Fruit fly (Drosophila melanogaster) whole organism, embryonic: ENCODE data around the gene CG8372.

ENCODE experiments used
- BEAF-32 ChIP-seq: fragments of 200-800 bp; sonication (Bioruptor generic); optimal IDR thresholded peaks from 3 replicates; lab custom pipeline; 2017; ENCODE audit warnings: missing biosample characterization, missing genetic modification characterization, mild to moderate bottlenecking, moderate library complexity, missing genetic modification reagents
- Bgb ChIP-seq: fragments of 200-800 bp; sonication (Bioruptor generic); IDR thresholded peaks from 2 replicates; pipeline ENCODE4 v1.3.6; 2022; ENCODE audit warnings: missing biosample characterization, missing genetic modification characterization; ENCODE audit not compliant: partially characterized antibody
- CG10209 ChIP-seq: fragments of 200-800 bp; sonication (Bioruptor generic); optimal IDR thresholded peaks from 3 replicates; lab custom pipeline; 2017; ENCODE audit warnings: missing biosample characterization, mild to moderate bottlenecking, missing genetic modification characterization, missing genetic modification reagents
- CG10267 ChIP-seq: fragments of 200-800 bp; sonication (Bioruptor generic); optimal IDR thresholded peaks from 2 replicates; lab custom pipeline; 2018; ENCODE audit warnings: missing biosample characterization, mild to moderate bottlenecking, missing genetic modification characterization, moderate library complexity
- CG11085 ChIP-seq: fragments of 200-800 bp; sonication (Bioruptor generic); IDR thresholded peaks from 2 replicates; pipeline ENCODE4 v1.3.6; 2022; ENCODE audit warnings: missing biosample characterization, missing genetic modification characterization
- CG12659 ChIP-seq: fragments of 200-800 bp; sonication (Bioruptor generic); optimal IDR thresholded peaks from 3 replicates; lab custom pipeline; 2017; ENCODE audit warnings: mild to moderate bottlenecking, missing biosample characterization, missing genetic modification reagents, missing genetic modification characterization
- CG12942 ChIP-seq: fragments of 200-800 bp; sonication (Bioruptor generic); optimal IDR thresholded peaks from 3 replicates; lab custom pipeline; 2016; ENCODE audit warnings: missing biosample characterization, missing genetic modification characterization
- CG15514 ChIP-seq: fragments of 200-800 bp; sonication (Bioruptor generic); optimal IDR thresholded peaks from 3 replicates; lab custom pipeline; 2017; ENCODE audit warnings: missing biosample characterization, missing genetic modification characterization, mild to moderate bottlenecking, moderate library complexity, missing genetic modification reagents
- CG16863 ChIP-seq: fragments of 200-800 bp; sonication (Bioruptor generic); optimal IDR thresholded peaks from 3 replicates; lab custom pipeline; 2016; ENCODE audit warnings: missing biosample characterization, missing genetic modification characterization
- CG17328 ChIP-seq: fragments of 200-800 bp; sonication (Bioruptor generic); IDR thresholded peaks from 2 replicates; pipeline ENCODE4 v1.3.6; 2022; ENCODE audit warnings: missing biosample characterization, missing genetic modification characterization
- CG17385 ChIP-seq: fragments of 200-800 bp; sonication (Bioruptor generic); optimal IDR thresholded peaks from 3 replicates; lab custom pipeline; 2018; ENCODE audit warnings: missing biosample characterization, mild to moderate bottlenecking, missing genetic modification characterization
- CG32772 ChIP-seq: fragments of 200-800 bp; sonication (Bioruptor generic); IDR thresholded peaks from 2 replicates; pipeline ENCODE4 v1.3.6; 2022; ENCODE audit warnings: missing biosample characterization, missing genetic modification characterization
- CG3281 ChIP-seq: fragments of 200-800 bp; sonication (Bioruptor generic); optimal IDR thresholded peaks from 3 replicates; lab custom pipeline; 2017; ENCODE audit warnings: missing biosample characterization, mild to moderate bottlenecking, missing genetic modification characterization
- CG42726 ChIP-seq: fragments of 200-800 bp; sonication (Bioruptor generic); IDR thresholded peaks from 2 replicates; pipeline ENCODE4 v1.3.6; 2022; ENCODE audit warnings: missing biosample characterization, missing genetic modification characterization; ENCODE audit not compliant: partially characterized antibody
- CG4328 ChIP-seq: fragments of 200-800 bp; sonication (Bioruptor generic); optimal IDR thresholded peaks from 3 replicates; lab custom pipeline; 2017; ENCODE audit warnings: missing biosample characterization, missing genetic modification reagents, missing genetic modification characterization
- CG43689 ChIP-seq: fragments of 200-800 bp; sonication (Bioruptor generic); IDR thresholded peaks from 2 replicates; pipeline ENCODE4 v1.3.6; 2022; ENCODE audit warnings: missing biosample characterization, missing genetic modification characterization
- CG5180 ChIP-seq: fragments of 200-800 bp; sonication (Bioruptor generic); optimal IDR thresholded peaks from 3 replicates; lab custom pipeline; 2017; ENCODE audit warnings: missing biosample characterization, missing genetic modification characterization, mild to moderate bottlenecking, moderate library complexity, missing genetic modification reagents
- CG5245 ChIP-seq: fragments of 200-800 bp; sonication (Bioruptor generic); optimal IDR thresholded peaks from 3 replicates; lab custom pipeline; 2016; ENCODE audit warnings: missing biosample characterization, missing genetic modification characterization
- CG6765 ChIP-seq: fragments of 200-800 bp; sonication (Bioruptor generic); optimal IDR thresholded peaks from 3 replicates; lab custom pipeline; 2017; ENCODE audit warnings: missing biosample characterization, mild to moderate bottlenecking, missing genetic modification characterization
- CG6854 ChIP-seq: fragments of 200-800 bp; sonication (Bioruptor generic); optimal IDR thresholded peaks from 3 replicates; lab custom pipeline; 2017; ENCODE audit warnings: missing biosample characterization, mild to moderate bottlenecking, missing genetic modification characterization
- CG7556 ChIP-seq: fragments of 200-800 bp; sonication (Bioruptor generic); optimal IDR thresholded peaks from 2 replicates; lab custom pipeline; 2017; ENCODE audit warnings: missing biosample characterization, mild to moderate bottlenecking, missing genetic modification characterization
- CG9727 ChIP-seq: fragments of 200-800 bp; sonication (Bioruptor generic); optimal IDR thresholded peaks from 3 replicates; lab custom pipeline; 2017; ENCODE audit warnings: missing biosample characterization, mild to moderate bottlenecking, missing genetic modification characterization
- Chrac-16 ChIP-seq: fragments of 200-800 bp; sonication (Bioruptor generic); optimal IDR thresholded peaks from 3 replicates; lab custom pipeline; 2016; ENCODE audit warnings: missing biosample characterization, missing genetic modification characterization
- CrebB ChIP-seq: fragments of 200-800 bp; sonication (Bioruptor generic); optimal IDR thresholded peaks from 3 replicates; lab custom pipeline; 2018; ENCODE audit warnings: missing biosample characterization, mild to moderate bottlenecking, missing genetic modification characterization
- Drgx ChIP-seq: fragments of 200-800 bp; sonication (Bioruptor generic); IDR thresholded peaks from 2 replicates; pipeline ENCODE4 v1.3.6; 2022; ENCODE audit warnings: missing biosample characterization, missing genetic modification characterization
- E2f1 ChIP-seq: fragments of 200-800 bp; sonication (Bioruptor generic); IDR thresholded peaks from 2 replicates; pipeline ENCODE4 v1.3.6; 2022; ENCODE audit warnings: missing biosample characterization, missing genetic modification characterization
- HHEX ChIP-seq: fragments of 200-800 bp; sonication (Bioruptor generic); optimal IDR thresholded peaks from 3 replicates; lab custom pipeline; 2017; ENCODE audit warnings: missing biosample characterization, mild to moderate bottlenecking, missing genetic modification characterization, missing genetic modification reagents
- HLH3B ChIP-seq: fragments of 200-800 bp; sonication (Bioruptor generic); IDR thresholded peaks from 2 replicates; pipeline ENCODE4 v1.3.6; 2022; ENCODE audit warnings: missing biosample characterization, missing genetic modification characterization
- HLHmδ ChIP-seq: fragments of 200-800 bp; sonication (Bioruptor generic); optimal IDR thresholded peaks from 2 replicates; lab custom pipeline; 2018; ENCODE audit warnings: missing biosample characterization, mild to moderate bottlenecking, missing genetic modification characterization, moderate library complexity
- Kr ChIP-seq: fragments of 200-800 bp; sonication (Bioruptor generic); optimal IDR thresholded peaks from 2 replicates; lab custom pipeline; 2017; ENCODE audit warnings: missing biosample characterization, mild to moderate bottlenecking, missing genetic modification characterization
- Med ChIP-seq: fragments of 200-800 bp; sonication (Bioruptor generic); peaks from one replicate; lab custom pipeline; 2016; ENCODE audit warnings: missing biosample characterization, missing genetic modification characterization, mild to moderate bottlenecking, inconsistent platforms, moderate library complexity
- Sox100B ChIP-seq: fragments of 200-800 bp; sonication (Bioruptor generic); optimal IDR thresholded peaks from 3 replicates; lab custom pipeline; 2018; ENCODE audit warnings: missing biosample characterization, mild to moderate bottlenecking, missing genetic modification characterization
- Tbp ChIP-seq: fragments of >200 bp; optimal IDR thresholded peaks from 2 replicates; lab custom pipeline; 2018; ENCODE audit warnings: missing biosample characterization, missing genetic modification characterization
- ato ChIP-seq: fragments of 200-800 bp; sonication (Bioruptor generic); IDR thresholded peaks from 2 replicates; pipeline ENCODE4 v1.3.6; 2022; ENCODE audit warnings: missing biosample characterization, missing genetic modification characterization; ENCODE audit not compliant: partially characterized antibody
- bcd ChIP-seq: fragments of 200-800 bp; sonication (Bioruptor generic); optimal IDR thresholded peaks from 2 replicates; lab custom pipeline; 2017; ENCODE audit warnings: missing biosample characterization, mild to moderate bottlenecking, missing genetic modification characterization
- bigmax ChIP-seq: fragments of 200-800 bp; sonication (Bioruptor generic); optimal IDR thresholded peaks from 2 replicates; lab custom pipeline; 2018; ENCODE audit warnings: missing biosample characterization, mild to moderate bottlenecking, missing genetic modification characterization
- chinmo ChIP-seq: fragments of 200-800 bp; sonication (Bioruptor generic); IDR thresholded peaks from 4 replicates; pipeline ENCODE4 v1.3.6; 2022; ENCODE audit warnings: missing biosample characterization, missing genetic modification characterization; ENCODE audit not compliant: partially characterized antibody
- crol ChIP-seq: fragments of 200-800 bp; sonication (Bioruptor generic); IDR thresholded peaks from 2 replicates; pipeline ENCODE4 v1.3.6; 2022; ENCODE audit warnings: missing biosample characterization, missing genetic modification characterization
- dimm ChIP-seq: fragments of 200-800 bp; sonication (Bioruptor generic); IDR thresholded peaks from 2 replicates; pipeline ENCODE4 v1.3.6; 2022; ENCODE audit warnings: missing biosample characterization, missing genetic modification characterization
- disco-r ChIP-seq: fragments of 200-800 bp; sonication (Bioruptor generic); optimal IDR thresholded peaks from 2 replicates; lab custom pipeline; 2016; ENCODE audit warnings: missing biosample characterization, missing genetic modification characterization
- gcm ChIP-seq: fragments of 200-800 bp; sonication (Bioruptor generic); optimal IDR thresholded peaks from 2 replicates; lab custom pipeline; 2019; ENCODE audit warnings: missing biosample characterization, mild to moderate bottlenecking, missing genetic modification characterization, moderate library complexity
- gt ChIP-seq: fragments of 200-800 bp; sonication (Bioruptor generic); IDR thresholded peaks from 2 replicates; pipeline ENCODE4 v1.3.6; 2022; ENCODE audit warnings: missing biosample characterization, missing genetic modification characterization
- mld ChIP-seq: fragments of 200-800 bp; sonication (Bioruptor generic); IDR thresholded peaks from 3 replicates; pipeline ENCODE4 v1.3.6; 2022; ENCODE audit warnings: missing biosample characterization, missing genetic modification characterization; ENCODE audit not compliant: partially characterized antibody
- sim ChIP-seq: fragments of 200-800 bp; sonication (Bioruptor generic); IDR thresholded peaks from 2 replicates; pipeline ENCODE4 v1.3.6; 2022; ENCODE audit warnings: missing biosample characterization, missing genetic modification characterization
- sima ChIP-seq: fragments of 200-800 bp; sonication (Bioruptor generic); optimal IDR thresholded peaks from 2 replicates; lab custom pipeline; 2016; ENCODE audit warnings: missing biosample characterization, missing genetic modification characterization
- sr ChIP-seq: fragments of 200-800 bp; sonication (Bioruptor generic); IDR thresholded peaks from 3 replicates; pipeline ENCODE4 v1.3.6; 2022; ENCODE audit warnings: missing biosample characterization, missing genetic modification characterization
- tgo ChIP-seq: fragments of 200-800 bp; sonication (Bioruptor generic); IDR thresholded peaks from 3 replicates; pipeline ENCODE4 v1.3.6; 2022; ENCODE audit warnings: missing biosample characterization, missing genetic modification characterization
- tna ChIP-seq: fragments of 200-800 bp; sonication (Bioruptor generic); IDR thresholded peaks from 2 replicates; pipeline ENCODE4 v1.3.6; 2022; ENCODE audit warnings: missing biosample characterization, missing genetic modification characterization; ENCODE audit not compliant: partially characterized antibody
- unc-4 ChIP-seq: fragments of 200-800 bp; sonication (Bioruptor generic); IDR thresholded peaks from 2 replicates; pipeline ENCODE4 v1.3.6; 2022; ENCODE audit warnings: missing biosample characterization, missing genetic modification characterization; ENCODE audit not compliant: partially characterized antibody
- zen2 ChIP-seq: fragments of 200-800 bp; sonication (Bioruptor generic); IDR thresholded peaks from 3 replicates; pipeline ENCODE4 v1.3.6; 2022; ENCODE audit warnings: missing biosample characterization, missing genetic modification characterization; ENCODE audit not compliant: partially characterized antibody

Gene CG8372

DNA sequence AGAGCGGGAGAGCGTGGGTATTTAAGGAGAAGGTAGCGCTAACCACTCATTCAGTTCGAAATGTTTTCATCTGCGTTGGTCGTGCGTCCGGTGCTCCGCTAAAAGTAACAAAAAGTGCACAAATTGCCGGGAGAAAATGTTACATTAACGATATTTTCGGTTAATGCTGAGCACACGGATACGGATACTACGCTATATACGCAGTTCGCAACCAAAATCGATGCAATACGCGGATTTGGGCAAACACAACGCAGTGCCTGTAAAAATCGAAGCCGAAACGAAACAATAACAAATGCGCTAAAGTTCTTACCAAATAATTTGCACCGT lies 49.7 kb downstream of the CG8372 start, which contains the start of gene Piezo:
Gene Piezo, plus strand, starts transcription at position 49 of the 327 bp plus-strand sequence.
- no peak for TF ChIP-seq CG12659
- TF ChIP-seq CrebB (tag; lab: Kevin White, UChicago): no peak
- peak; percentile 4 for TF ChIP-seq CG5180
- TF ChIP-seq HHEX (GFP tag; lab: Kevin White, UChicago): no peak
- TF ChIP-seq mld: no peak
- TF ChIP-seq Bgb (GFP tag; lab: Robert Waterston, UW): peak; percentile 47; the same call in 1 of the 2 replicates
- no peak for TF ChIP-seq CG5245 (GFP tag; lab: Kevin White, UChicago)
- no peak for TF ChIP-seq CG12942
- TF ChIP-seq tgo (GFP tag; lab: Robert Waterston, UW): no peak
- TF ChIP-seq CG32772 (GFP tag; lab: Robert Waterston, UW): no peak
- TF ChIP-seq chinmo (GFP tag; lab: Robert Waterston, UW): peak; percentile 34; the same call in 1 of the 4 replicates
- TF ChIP-seq unc-4 (GFP tag; lab: Robert Waterston, UW): no peak
- no peak for TF ChIP-seq CG17328
- no peak for TF ChIP-seq CG7556 (GFP tag; lab: Kevin White, UChicago)
- no peak for TF ChIP-seq CG11085
- no peak for TF ChIP-seq disco-r (GFP tag; lab: Kevin White, UChicago)
- TF ChIP-seq CG3281 (GFP tag; lab: Kevin White, UChicago): no peak
- no peak for TF ChIP-seq HLH3B
- no peak for TF ChIP-seq sr (GFP tag; lab: Robert Waterston, UW)
- peak; percentile 49; the same call in 1 of the 2 replicates for TF ChIP-seq CG42726 (GFP tag; lab: Robert Waterston, UW)
- TF ChIP-seq ato (GFP tag; lab: Robert Waterston, UW): peak; percentile 13; the same call in 1 of the 2 replicates
- TF ChIP-seq Sox100B: no peak
- TF ChIP-seq sima (GFP tag; lab: Kevin White, UChicago): no peak
- no peak for TF ChIP-seq Chrac-16 (GFP tag; lab: Kevin White, UChicago)
- 0 out of 2 replicates have a peak, but pooled peaks have one; percentile 1 for TF ChIP-seq sim (GFP tag; lab: Robert Waterston, UW)
- no peak for TF ChIP-seq CG16863 (GFP tag; lab: Kevin White, UChicago)
- peak; percentile 4; the same call in 1 of the 2 replicates for TF ChIP-seq crol
- no peak for TF ChIP-seq bigmax (GFP tag; lab: Kevin White, UChicago)
- no peak for TF ChIP-seq gcm
- no peak for TF ChIP-seq BEAF-32 (GFP tag; lab: Kevin White, UChicago)
- TF ChIP-seq CG4328 (GFP tag; lab: Kevin White, UChicago): no peak
- no peak for TF ChIP-seq CG6854 (GFP tag; lab: Kevin White, UChicago)
- TF ChIP-seq CG17385 (GFP tag; lab: Kevin White, UChicago): no peak
- no peak for TF ChIP-seq Med (GFP tag; lab: Kevin White, UChicago)
- no peak for TF ChIP-seq bcd (GFP tag; lab: Kevin White, UChicago)
- no peak for TF ChIP-seq CG15514 (GFP tag; lab: Kevin White, UChicago)
- no peak for TF ChIP-seq CG6765
- TF ChIP-seq CG9727: peak; percentile 55
- no peak for TF ChIP-seq Tbp (GFP tag; lab: Kevin White, UChicago)
- TF ChIP-seq E2f1 (GFP tag; lab: Robert Waterston, UW): no peak
- TF ChIP-seq tna (GFP tag; lab: Robert Waterston, UW): 0 out of 2 replicates have a peak, but pooled peaks have one; percentile 7
- no peak for TF ChIP-seq Kr (GFP tag; lab: Kevin White, UChicago)
- TF ChIP-seq zen2 (GFP tag; lab: Robert Waterston, UW): no peak
- TF ChIP-seq Drgx (GFP tag; lab: Robert Waterston, UW): no peak
- TF ChIP-seq HLHmδ: peak; percentile 39
- peak; percentile 15 for TF ChIP-seq CG10209
- TF ChIP-seq gt: no peak
- no peak for TF ChIP-seq CG10267 (tag; lab: Kevin White, UChicago)
- no peak for TF ChIP-seq CG43689 (GFP tag; lab: Robert Waterston, UW)
- no peak for TF ChIP-seq dimm (GFP tag; lab: Robert Waterston, UW)
